Fruit fly (Drosophila melanogaster) whole organism, embryonic: Measurements from ENCODE around the gene lectin-37Db.

Experiments used
- BEAF-32 ChIP-seq: fragments of 200-800 bp; sonication (Bioruptor generic); optimal IDR thresholded peaks from 3 replicates; lab custom pipeline; 2017; ENCODE audit warnings: missing biosample characterization, missing genetic modification characterization, mild to moderate bottlenecking, moderate library complexity, missing genetic modification reagents
- Bdp1 ChIP-seq: fragments of 200-800 bp; sonication (Bioruptor generic); optimal IDR thresholded peaks from 3 replicates; lab custom pipeline; 2016; ENCODE audit warnings: missing biosample characterization, missing genetic modification characterization
- CG1233 ChIP-seq: fragments of 200-800 bp; sonication (Bioruptor generic); optimal IDR thresholded peaks from 4 replicates; lab custom pipeline; 2018; ENCODE audit warnings: missing biosample characterization, mild to moderate bottlenecking, missing genetic modification characterization
- CG13775 ChIP-seq: fragments of 200-800 bp; sonication (Bioruptor generic); optimal IDR thresholded peaks from 3 replicates; lab custom pipeline; 2017; ENCODE audit warnings: missing biosample characterization, mild to moderate bottlenecking, missing genetic modification characterization
- CG14965 ChIP-seq: fragments of 200-800 bp; sonication (Bioruptor generic); optimal IDR thresholded peaks from 2 replicates; lab custom pipeline; 2016; ENCODE audit warnings: missing biosample characterization, missing genetic modification characterization, borderline replicate concordance
- CG1529 ChIP-seq: fragments of 200-800 bp; sonication (Bioruptor generic); optimal IDR thresholded peaks from 3 replicates; lab custom pipeline; 2018; ENCODE audit warnings: missing biosample characterization, missing genetic modification characterization
- CG17802 ChIP-seq: fragments of 200-800 bp; sonication (Bioruptor generic); optimal IDR thresholded peaks from 2 replicates; lab custom pipeline; 2018; ENCODE audit warnings: missing biosample characterization, mild to moderate bottlenecking, missing genetic modification characterization, moderate library complexity
- CG18764 ChIP-seq: fragments of 200-800 bp; sonication (Bioruptor generic); optimal IDR thresholded peaks from 3 replicates; lab custom pipeline; 2016; ENCODE audit warnings: missing biosample characterization, missing genetic modification characterization
- CG2678 ChIP-seq: fragments of 200-800 bp; sonication (Bioruptor generic); optimal IDR thresholded peaks from 3 replicates; lab custom pipeline; 2019; ENCODE audit warnings: missing biosample characterization, mild to moderate bottlenecking, missing genetic modification characterization, moderate library complexity
- CG4404 ChIP-seq: fragments of 200-800 bp; sonication (Bioruptor generic); IDR thresholded peaks from 2 replicates; pipeline ENCODE4 v1.3.6; 2022; ENCODE audit warnings: missing biosample characterization, missing genetic modification characterization
- CG5180 ChIP-seq: fragments of 200-800 bp; sonication (Bioruptor generic); optimal IDR thresholded peaks from 3 replicates; lab custom pipeline; 2017; ENCODE audit warnings: missing biosample characterization, missing genetic modification characterization, mild to moderate bottlenecking, moderate library complexity, missing genetic modification reagents
- CG6254 ChIP-seq: fragments of 200-800 bp; sonication (Bioruptor generic); optimal IDR thresholded peaks from 3 replicates; lab custom pipeline; 2017; ENCODE audit warnings: mild to moderate bottlenecking, missing biosample characterization, missing genetic modification reagents, missing genetic modification characterization
- CG6765 ChIP-seq: fragments of 200-800 bp; sonication (Bioruptor generic); optimal IDR thresholded peaks from 3 replicates; lab custom pipeline; 2017; ENCODE audit warnings: missing biosample characterization, mild to moderate bottlenecking, missing genetic modification characterization
- CG6813 ChIP-seq: fragments of 200-800 bp; sonication (Bioruptor generic); optimal IDR thresholded peaks from 2 replicates; lab custom pipeline; 2017; ENCODE audit warnings: missing biosample characterization, missing genetic modification characterization, mild to moderate bottlenecking, moderate library complexity, missing genetic modification reagents
- CG8359 ChIP-seq: fragments of 200-800 bp; sonication (Bioruptor generic); optimal IDR thresholded peaks from 2 replicates; lab custom pipeline; 2017; ENCODE audit warnings: missing biosample characterization, mild to moderate bottlenecking, missing genetic modification characterization, borderline replicate concordance
- CrebB ChIP-seq: fragments of 200-800 bp; sonication (Bioruptor generic); optimal IDR thresholded peaks from 3 replicates; lab custom pipeline; 2018; ENCODE audit warnings: missing biosample characterization, mild to moderate bottlenecking, missing genetic modification characterization
- Dip2 ChIP-seq: fragments of 200-800 bp; sonication (Bioruptor generic); IDR thresholded peaks from 2 replicates; pipeline ENCODE4 v1.3.6; 2022; ENCODE audit warnings: missing biosample characterization, missing genetic modification characterization
- Dp ChIP-seq: fragments of 200-800 bp; sonication (Bioruptor generic); optimal IDR thresholded peaks from 2 replicates; lab custom pipeline; 2018; ENCODE audit warnings: missing biosample characterization, mild to moderate bottlenecking, missing genetic modification characterization, moderate library complexity
- GATAe ChIP-seq: fragments of 200-800 bp; sonication (Bioruptor generic); conservative IDR thresholded peaks from 2 replicates; pipeline ENCODE4 v1.3.6; 2022; ENCODE audit warnings: missing biosample characterization, missing genetic modification characterization
- NFAT ChIP-seq: fragments of 200-800 bp; sonication (Bioruptor generic); IDR thresholded peaks from 2 replicates; pipeline ENCODE4 v1.3.6; 2022; ENCODE audit warnings: missing biosample characterization, missing genetic modification characterization
- NK7.1 ChIP-seq: fragments of 200-800 bp; sonication (Bioruptor generic); optimal IDR thresholded peaks from 3 replicates; lab custom pipeline; 2016; ENCODE audit warnings: missing biosample characterization, missing genetic modification characterization
- Pdp1 ChIP-seq, 2 experiments: fragments of 200-800 bp; sonication (Bioruptor generic); optimal IDR thresholded peaks; 3 replicates each; lab custom pipeline; 2016; ENCODE audit warnings: missing biosample characterization in 2 of 2, missing genetic modification characterization in 2 of 2, mild to moderate bottlenecking in 1 of 2, moderate library complexity in 1 of 2
- Ptx1 ChIP-seq: fragments of 200-800 bp; sonication (Bioruptor generic); IDR thresholded peaks from 2 replicates; pipeline ENCODE4 v1.3.6; 2022; ENCODE audit warnings: missing biosample characterization, missing genetic modification characterization
- Sry-β ChIP-seq: fragments of 200-800 bp; sonication (Bioruptor generic); optimal IDR thresholded peaks from 2 replicates; lab custom pipeline; 2018; ENCODE audit warnings: missing biosample characterization, mild to moderate bottlenecking, missing genetic modification characterization, moderate library complexity
- Stat92E ChIP-seq, 3 experiments: fragments of >200 bp in 2 of 3; fragments of 200-800 bp in 1 of 3; sonication (Bioruptor generic) in 1 of 3; optimal IDR thresholded peaks; 2 replicates each; lab custom pipeline; 2017 to 2019; ENCODE audit warnings: missing biosample characterization in 3 of 3, missing genetic modification characterization in 3 of 3, mild to moderate bottlenecking in 1 of 3, moderate library complexity in 1 of 3
- al ChIP-seq: fragments of 200-800 bp; sonication (Bioruptor generic); IDR thresholded peaks from 2 replicates; pipeline ENCODE4 v1.3.6; 2022; ENCODE audit warnings: missing biosample characterization, missing genetic modification characterization
- ap ChIP-seq: fragments of 200-800 bp; sonication (Bioruptor generic); IDR thresholded peaks from 2 replicates; pipeline ENCODE4 v1.3.6; 2022; ENCODE audit warnings: missing biosample characterization, missing genetic modification characterization
- ara ChIP-seq: fragments of 200-800 bp; sonication (Bioruptor generic); IDR thresholded peaks from 2 replicates; pipeline ENCODE4 v1.3.6; 2022; ENCODE audit warnings: missing biosample characterization, missing genetic modification characterization
- cwo ChIP-seq: fragments of 200-800 bp; sonication (Bioruptor generic); optimal IDR thresholded peaks from 3 replicates; lab custom pipeline; 2017; ENCODE audit warnings: missing biosample characterization, missing genetic modification characterization, mild to moderate bottlenecking, moderate library complexity, missing genetic modification reagents
- dan ChIP-seq: fragments of 200-800 bp; sonication (Bioruptor generic); IDR thresholded peaks from 2 replicates; pipeline ENCODE4 v1.3.6; 2022; ENCODE audit warnings: missing biosample characterization, missing genetic modification characterization
- dmrt11E ChIP-seq: fragments of 200-800 bp; sonication (Bioruptor generic); optimal IDR thresholded peaks from 3 replicates; lab custom pipeline; 2018; ENCODE audit warnings: missing biosample characterization, mild to moderate bottlenecking, missing genetic modification characterization, moderate library complexity
- ftz-f1 ChIP-seq: fragments of 200-800 bp; sonication (Bioruptor generic); optimal IDR thresholded peaks from 2 replicates; lab custom pipeline; 2016; ENCODE audit warnings: missing biosample characterization, missing genetic modification characterization
- gsb-n ChIP-seq: fragments of 200-800 bp; sonication (Bioruptor generic); optimal IDR thresholded peaks from 3 replicates; lab custom pipeline; 2018; ENCODE audit warnings: missing biosample characterization, mild to moderate bottlenecking, missing genetic modification characterization
- hkb ChIP-seq, 2 experiments: fragments of 200-800 bp in 1 of 2; fragments of >200 bp in 1 of 2; sonication (Bioruptor generic) in 1 of 2; IDR thresholded peaks in 1 of 2; optimal IDR thresholded peaks in 1 of 2; 2 replicates each; pipeline versions ENCODE4 v1.3.6 to Lab custom; 2017 to 2022; ENCODE audit warnings: missing biosample characterization in 1 of 2, missing genetic modification characterization in 1 of 2
- kah ChIP-seq: fragments of 200-800 bp; sonication (Bioruptor generic); optimal IDR thresholded peaks from 2 replicates; lab custom pipeline; 2018; ENCODE audit warnings: missing biosample characterization, mild to moderate bottlenecking, missing genetic modification characterization
- lab ChIP-seq: fragments of 200-800 bp; sonication (Bioruptor generic); optimal IDR thresholded peaks from 3 replicates; lab custom pipeline; 2017; ENCODE audit warnings: missing biosample characterization, missing genetic modification characterization, mild to moderate bottlenecking, moderate library complexity, missing genetic modification reagents
- lbe ChIP-seq: fragments of 200-800 bp; sonication (Bioruptor generic); optimal IDR thresholded peaks from 2 replicates; lab custom pipeline; 2016; ENCODE audit warnings: missing biosample characterization, mild to moderate bottlenecking, missing genetic modification characterization
- mirr ChIP-seq: fragments of 200-800 bp; sonication (Bioruptor generic); optimal IDR thresholded peaks from 3 replicates; lab custom pipeline; 2018; ENCODE audit warnings: missing biosample characterization, mild to moderate bottlenecking, missing genetic modification characterization
- pros ChIP-seq: fragments of 200-800 bp; sonication (Bioruptor generic); optimal IDR thresholded peaks from 3 replicates; lab custom pipeline; 2019; ENCODE audit warnings: missing biosample characterization, mild to moderate bottlenecking, missing genetic modification characterization, moderate library complexity
- ro ChIP-seq: fragments of 200-800 bp; sonication (Bioruptor generic); IDR thresholded peaks from 2 replicates; pipeline ENCODE4 v1.3.6; 2022; ENCODE audit warnings: missing biosample characterization, missing genetic modification characterization
- seq ChIP-seq: fragments of 200-800 bp; sonication (Bioruptor generic); IDR thresholded peaks from 2 replicates; pipeline ENCODE4 v1.3.6; 2022; ENCODE audit warnings: missing biosample characterization, missing genetic modification characterization
- slbo ChIP-seq: fragments of 200-800 bp; sonication (Bioruptor generic); IDR thresholded peaks from 2 replicates; pipeline ENCODE4 v1.3.6; 2022; ENCODE audit warnings: missing biosample characterization, missing genetic modification characterization
- sr ChIP-seq: fragments of 200-800 bp; sonication (Bioruptor generic); IDR thresholded peaks from 3 replicates; pipeline ENCODE4 v1.3.6; 2022; ENCODE audit warnings: missing biosample characterization, missing genetic modification characterization
- stc ChIP-seq: fragments of 200-800 bp; sonication (Bioruptor generic); IDR thresholded peaks from 2 replicates; pipeline ENCODE4 v1.3.6; 2022; ENCODE audit warnings: missing biosample characterization, missing genetic modification characterization
- twi ChIP-seq: fragments of 200-800 bp; optimal IDR thresholded peaks from 2 replicates; lab custom pipeline; 2019; ENCODE audit warnings: missing biosample characterization, mild to moderate bottlenecking, missing genetic modification characterization, moderate library complexity
- unpg ChIP-seq: fragments of 200-800 bp; sonication (Bioruptor generic); optimal IDR thresholded peaks from 3 replicates; lab custom pipeline; 2018; ENCODE audit warnings: missing biosample characterization, mild to moderate bottlenecking, missing genetic modification characterization, moderate library complexity

Gene lectin-37Db

DNA sequence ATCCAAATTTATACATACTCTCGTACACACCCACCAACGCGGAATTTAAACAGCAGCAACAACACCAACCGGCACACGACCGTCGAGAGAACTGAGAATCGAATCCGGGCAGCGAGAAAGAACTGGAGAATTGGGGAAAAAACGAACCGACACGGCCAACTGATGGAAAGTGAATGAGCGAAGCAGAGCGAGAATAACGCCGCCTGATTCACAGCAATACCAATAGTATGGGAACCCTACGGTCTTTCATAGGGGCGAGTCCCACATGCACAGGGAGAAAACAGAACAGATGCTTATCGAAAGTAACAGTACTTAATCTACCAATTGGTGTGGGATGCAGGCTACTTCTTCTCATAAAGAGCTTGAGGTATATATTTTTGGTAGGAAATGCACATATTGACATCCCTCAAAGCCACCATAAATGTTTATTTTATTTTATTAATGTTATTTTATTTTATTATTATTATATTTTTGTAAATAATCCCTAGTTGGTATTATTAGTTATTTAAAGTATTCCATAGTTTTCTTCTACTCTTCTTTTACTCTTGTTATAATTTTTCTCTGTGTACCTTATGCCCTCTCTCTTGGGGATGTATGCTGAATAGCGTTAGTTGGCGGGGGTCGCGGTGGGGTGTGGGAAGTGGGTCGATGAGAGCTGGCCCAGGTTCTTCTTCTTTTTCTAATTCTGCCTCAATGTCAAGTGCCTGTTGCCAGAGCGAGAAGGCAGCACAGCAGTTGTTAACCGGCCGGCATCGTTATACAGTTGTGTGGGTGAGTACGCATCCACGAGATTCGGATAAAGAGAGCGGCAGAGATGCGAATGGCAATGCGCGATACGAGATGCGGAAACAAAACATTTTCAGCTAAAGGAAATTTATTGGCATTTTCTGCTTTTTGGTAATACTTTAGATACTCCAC is 20.3 kb upstream of the lectin-37Db start, which contains the start of gene CG17544 (continued):
- TF ChIP-seq kah (GFP tag; lab: Kevin White, UChicago) (peak; percentile 60), Pdp1 (GFP tag; optimal IDR thresholded peaks at IDR 0.05; lab: Kevin White, UChicago) (peak; percentile 29 to 33), NFAT (peak; percentile 70), slbo (GFP tag; lab: Robert Waterston, UW) (peak; percentile 76), dan (GFP tag; lab: Robert Waterston, UW) (no peak), sr (GFP tag; lab: Robert Waterston, UW) (peak; percentile 62), CG6813 (GFP tag; lab: Kevin White, UChicago) (peak; percentile 81), unpg (GFP tag; lab: Kevin White, UChicago) (peak; percentile 53), pros (GFP tag; lab: Kevin White, UChicago) (peak; percentile 54), CG6765 (GFP tag; lab: Kevin White, UChicago) (peak; percentile 82), ara (no peak), CG18764 (GFP tag; lab: Kevin White, UChicago) (peak; percentile 52), CG5180 (GFP tag; lab: Kevin White, UChicago) (peak; percentile 30), NK7.1 (no peak), CrebB (no peak), CG17802 (tag; lab: Kevin White, UChicago) (peak; percentile 4), CG8359 (GFP tag; lab: Kevin White, UChicago) (peak; percentile 71), CG1529 (GFP tag; lab: Kevin White, UChicago) (no peak), CG6254 (peak; percentile 53), lab (GFP tag; lab: Kevin White, UChicago) (peak; percentile 91), Stat92E (GFP tag; optimal IDR thresholded peaks at IDR 0.05; lab: Kevin White, UChicago) (no peak), CG13775 (GFP tag; lab: Kevin White, UChicago) (peak; percentile 89), ap (GFP tag; lab: Robert Waterston, UW) (0 out of 2 replicates have a peak, but pooled peaks have one; percentile 10), gsb-n (peak; percentile 60), BEAF-32 (GFP tag; lab: Kevin White, UChicago) (no peak), CG4404 (GFP tag; lab: Robert Waterston, UW) (peak; percentile 67), hkb (optimal IDR thresholded peaks at IDR 0.05; lab: Kevin White, UChicago) (no peak), hkb (GFP tag; IDR thresholded peaks at IDR 0.05; lab: Robert Waterston, UW) (no peak; the same call in none of the 2 replicates), CG14965 (no peak), Sry-β (peak; percentile 87), lbe (GFP tag; lab: Kevin White, UChicago) (peak; percentile 29), dmrt11E (tag; lab: Kevin White, UChicago) (peak; percentile 79), cwo (GFP tag; lab: Kevin White, UChicago) (peak; percentile 87), Dp (no peak), twi (tag; lab: Kevin White, UChicago) (peak; percentile 68), ro (no peak), Bdp1 (GFP tag; lab: Kevin White, UChicago) (no peak), CG2678 (peak; percentile 93), seq (GFP tag; lab: Robert Waterston, UW) (no peak; the same call in 1 of the 2 replicates), mirr (peak; percentile 68), Ptx1 (GFP tag; lab: Robert Waterston, UW) (peak; percentile 67), GATAe (GFP tag; lab: Robert Waterston, UW) (no peak), Dip2 (GFP tag; lab: Robert Waterston, UW) (no peak), ftz-f1 (GFP tag; lab: Kevin White, UChicago) (peak; percentile 95), stc (GFP tag; lab: Robert Waterston, UW) (peak; percentile 7; the same call in 1 of the 2 replicates), al (GFP tag; lab: Robert Waterston, UW) (peak; percentile 16; the same call in 1 of the 2 replicates), CG1233 (GFP tag; lab: Kevin White, UChicago) (peak; percentile 89)
